Worm (Caenorhabditis elegans) whole organism, late embryonic: ENCODE data around the gene str-93.

Source experiments
- ama-1 ChIP-seq: fragments of 150-350 bp; optimal IDR thresholded peaks from 2 replicates; lab custom pipeline; 2014
- ceh-22 ChIP-seq: sonication (generic microtip); optimal IDR thresholded peaks from 2 replicates; lab custom pipeline; 2017; ENCODE audit warnings: missing biosample characterization, missing genetic modification characterization
- ceh-24 ChIP-seq: sonication (generic microtip); optimal IDR thresholded peaks from 2 replicates; lab custom pipeline; 2016; ENCODE audit warnings: mild to moderate bottlenecking, missing genetic modification characterization, missing compliant biosample characterization
- ceh-45 ChIP-seq: fragments of 200-800 bp; sonication (Bioruptor generic); IDR thresholded peaks from 2 replicates; pipeline ENCODE4 v1.3.6; 2022; ENCODE audit warnings: missing genetic modification reagents, missing genetic modification characterization, missing compliant biosample characterization
- hlh-30 ChIP-seq: sonication (generic microtip); optimal IDR thresholded peaks from 2 replicates; lab custom pipeline; 2017; ENCODE audit warnings: antibody characterized with exemption, missing genetic modification characterization, missing compliant biosample characterization; ENCODE audit not compliant: insufficient read depth
- hlh-6 ChIP-seq: sonication (generic microtip); optimal IDR thresholded peaks from 2 replicates; lab custom pipeline; 2016; ENCODE audit warnings: missing genotype, missing genetic modification characterization, missing compliant biosample characterization
- lim-6 ChIP-seq: sonication (generic microtip); optimal IDR thresholded peaks from 2 replicates; lab custom pipeline; 2016; ENCODE audit warnings: missing genetic modification characterization, missing compliant biosample characterization
- nhr-11 ChIP-seq: fragments of 150-350 bp; optimal IDR thresholded peaks from 2 replicates; lab custom pipeline; 2014; ENCODE audit warnings: missing biosample characterization, missing genetic modification characterization
- pha-4 ChIP-seq: fragments of 150-350 bp; optimal IDR thresholded peaks from 2 replicates; lab custom pipeline; 2018; ENCODE audit warnings: missing biosample characterization, missing genetic modification reagents, missing genetic modification characterization
- pqm-1 ChIP-seq: sonication (generic microtip); optimal IDR thresholded peaks from 2 replicates; lab custom pipeline; 2016; ENCODE audit warnings: missing genetic modification characterization, missing compliant biosample characterization
- ttx-3 ChIP-seq: sonication (generic microtip); optimal IDR thresholded peaks from 2 replicates; lab custom pipeline; 2016; ENCODE audit warnings: missing genetic modification reagents, missing genetic modification characterization, missing compliant biosample characterization
- ztf-16 ChIP-seq: sonication (generic microtip); optimal IDR thresholded peaks from 2 replicates; lab custom pipeline; 2017; ENCODE audit warnings: missing genetic modification characterization, missing compliant biosample characterization

ce11 chrV:17686852-17687251, 13.6 kb upstream of the str-93 start, which contains the start of gene F59A1.18:
- TF ChIP-seq nhr-11 (tag; lab: Kevin White, UChicago) (no peak), ama-1 (lab: Kevin White, UChicago) (no peak), ceh-24 (tag; lab: Kevin White, UChicago) (no peak), ceh-22 (tag; lab: Kevin White, UChicago) (no peak), hlh-6 (no peak), pha-4 (tag; lab: Kevin White, UChicago) (no peak), ttx-3 (tag; lab: Kevin White, UChicago) (no peak), pqm-1 (tag; lab: Kevin White, UChicago) (no peak), ceh-45 (GFP tag; lab: Robert Waterston, UW) (no peak), lim-6 (tag; lab: Kevin White, UChicago) (no peak), hlh-30 (tag; lab: Kevin White, UChicago) (no peak), ztf-16 (tag; lab: Kevin White, UChicago) (no peak)
